Worm (Caenorhabditis elegans): ENCODE results near the gene F01D5.5.

Gene F01D5.5

DNA sequence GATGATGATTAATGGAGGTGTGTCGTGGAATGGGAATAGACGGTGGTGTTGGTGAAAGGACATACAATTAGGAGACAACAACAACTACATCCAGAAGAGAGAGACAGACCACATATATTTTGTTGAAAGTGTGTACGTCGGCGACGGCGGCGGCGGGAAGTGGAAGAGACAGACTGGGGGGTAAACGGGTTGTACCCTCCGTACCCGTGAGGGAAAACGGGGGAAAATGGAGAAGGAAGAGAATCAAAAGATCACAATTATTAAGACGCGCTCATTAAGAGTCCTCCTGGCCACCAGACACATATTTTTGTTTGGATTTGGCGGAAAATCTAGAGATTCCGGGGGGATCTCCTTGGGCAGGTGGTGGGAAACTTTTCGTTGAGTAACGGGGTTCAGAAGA is 44.4 kb upstream of the F01D5.5 start:
- TF ChIP-seq egl-44 (GFP tag; IDR thresholded peaks at IDR 0.05) (no peak), zfh-2 (GFP tag; conservative IDR thresholded peaks at IDR 0.05) (0 out of 2 replicates have a peak, but pooled peaks have one; percentile 40)

DNA sequence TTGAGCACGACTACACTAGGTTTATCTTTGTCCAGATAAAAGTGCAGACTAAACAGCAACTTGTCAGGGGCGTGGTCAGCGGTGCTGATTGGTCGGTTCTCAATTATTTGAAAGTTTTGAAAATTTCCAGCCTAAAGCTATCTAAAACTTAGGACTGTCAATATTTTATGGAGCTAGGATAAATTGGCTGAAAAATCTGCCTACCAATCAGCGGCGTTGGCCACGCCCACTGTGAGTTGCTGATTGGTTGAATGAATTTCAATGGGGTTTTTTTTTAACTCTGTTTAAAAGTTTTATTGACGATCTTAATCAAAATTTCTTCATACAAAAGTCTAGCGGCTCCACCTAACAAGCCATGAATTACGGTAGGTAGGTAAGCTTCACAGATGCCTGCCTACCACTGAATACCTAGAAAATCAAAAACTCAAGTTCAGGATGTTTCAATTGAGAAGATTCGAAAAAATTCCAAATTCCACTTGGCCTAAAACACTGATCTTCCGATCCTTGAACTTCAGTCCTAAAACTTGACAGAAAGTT is 43.9 kb upstream of the F01D5.5 start:
- TF ChIP-seq nfya-1 (tag; optimal IDR thresholded peaks at IDR 0.05; ENCODE audit: borderline replicate concordance, insufficient read depth): no peak
- no peak for TF ChIP-seq madf-6 (GFP tag; IDR thresholded peaks at IDR 0.05)
- no peak for TF ChIP-seq Y95B8A.8 (GFP tag; IDR thresholded peaks at IDR 0.05)
- no peak for TF ChIP-seq K11D2.4 (GFP tag; IDR thresholded peaks at IDR 0.05)
- TF ChIP-seq ceh-100 (GFP tag; IDR thresholded peaks at IDR 0.05): no peak
- TF ChIP-seq ztf-26 (tag; optimal IDR thresholded peaks at IDR 0.05): no peak
- TF ChIP-seq lag-1 (GFP tag; IDR thresholded peaks at IDR 0.05): no peak

DNA sequence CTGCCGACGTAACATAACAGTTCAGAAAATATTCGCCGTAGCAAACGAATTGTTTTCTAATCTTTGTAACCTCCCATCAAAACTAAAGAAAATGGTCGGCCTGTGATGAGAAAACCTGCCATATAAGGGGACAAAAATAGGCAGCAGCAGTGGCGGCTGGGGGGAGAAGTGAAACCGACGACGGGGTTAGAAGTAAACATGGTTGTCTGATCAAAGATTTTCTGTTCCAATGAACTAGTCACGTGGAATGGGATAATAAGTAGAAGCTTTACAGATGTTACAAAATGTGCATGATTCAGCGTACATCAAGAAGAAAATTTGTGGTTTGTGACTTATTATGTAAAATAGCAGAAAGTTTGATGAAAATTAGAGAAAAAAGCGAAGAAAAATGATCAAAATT is 43.1 kb upstream of the F01D5.5 start:
- TF ChIP-seq lin-26 (GFP tag; IDR thresholded peaks at IDR 0.05) (no peak), ekl-4 (GFP tag; IDR thresholded peaks at IDR 0.05) (no peak), rcor-1 (GFP tag; IDR thresholded peaks at IDR 0.05) (no peak), ceh-91 (GFP tag; IDR thresholded peaks at IDR 0.05) (no peak), madf-3 (GFP tag; IDR thresholded peaks at IDR 0.05) (no peak), nfya-1 (tag; optimal IDR thresholded peaks at IDR 0.05; ENCODE audit: borderline replicate concordance, insufficient read depth) (no peak), him-1 (tag; optimal IDR thresholded peaks at IDR 0.05) (no peak), unc-130 (GFP tag; optimal IDR thresholded peaks at IDR 0.05) (no peak), tbp1 (GFP tag; optimal IDR thresholded peaks at IDR 0.05) (no peak), snpc-3.4 (tag; optimal IDR thresholded peaks at IDR 0.05) (no peak), attf-5 (GFP tag; optimal IDR thresholded peaks at IDR 0.05) (no peak), F52B5.7 (tag; optimal IDR thresholded peaks at IDR 0.05) (no peak), rpc-1 (optimal IDR thresholded peaks at IDR 0.05) (no peak), rpc-1 (tag; optimal IDR thresholded peaks at IDR 0.05) (no peak), ceh-40 (GFP tag; IDR thresholded peaks at IDR 0.05) (no peak), hsf-1 (GFP tag; IDR thresholded peaks at IDR 0.05) (no peak), mes-4 (tag; optimal IDR thresholded peaks at IDR 0.05) (no peak), Y67H2A.10 (GFP tag; conservative IDR thresholded peaks at IDR 0.05) (no peak)

DNA sequence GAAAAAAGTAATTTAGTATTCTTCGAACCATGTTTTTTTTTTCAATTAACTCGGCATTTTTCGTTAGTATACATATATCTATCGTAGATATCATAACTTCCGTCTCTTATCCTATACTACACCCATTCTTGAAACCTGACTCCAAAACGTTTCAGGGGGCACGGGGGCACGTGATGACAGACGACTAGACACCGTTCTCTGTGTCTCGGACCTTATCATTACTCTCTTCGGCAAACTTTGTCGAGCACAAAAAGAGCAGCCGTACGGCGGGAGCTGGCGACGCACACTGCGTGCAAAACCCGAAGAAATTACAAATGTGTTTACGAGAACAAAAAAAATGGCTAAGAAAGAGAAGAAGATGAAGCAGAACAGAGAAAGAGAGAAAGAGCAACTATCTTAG is 42.1 kb upstream of the F01D5.5 start:
- TF ChIP-seq Y53G8AR.9 (GFP tag; conservative IDR thresholded peaks at IDR 0.05) (no peak), mes-4 (tag; optimal IDR thresholded peaks at IDR 0.05) (no peak), K11D2.4 (GFP tag; IDR thresholded peaks at IDR 0.05) (peak; percentile 50; the same call in 1 of the 2 replicates), nfyb-1 (GFP tag; IDR thresholded peaks at IDR 0.05) (peak; percentile 24; the same call in 1 of the 2 replicates), ama-1 (optimal IDR thresholded peaks at IDR 0.05) (no peak), ama-1 (GFP tag; optimal IDR thresholded peaks at IDR 0.05) (no peak), tbx-9 (tag; optimal IDR thresholded peaks at IDR 0.05; ENCODE audit: borderline replicate concordance) (no peak), bed-2 (GFP tag; IDR thresholded peaks at IDR 0.05) (no peak), xnd-1 (tag; optimal IDR thresholded peaks at IDR 0.05) (no peak), ceh-58 (GFP tag; IDR thresholded peaks at IDR 0.05) (no peak), madf-6 (GFP tag; IDR thresholded peaks at IDR 0.05) (no peak), ztf-18 (tag; optimal IDR thresholded peaks at IDR 0.05) (peak; percentile 12), athp-1 (tag; optimal IDR thresholded peaks at IDR 0.05) (no peak), ceh-27 (GFP tag; optimal IDR thresholded peaks at IDR 0.05) (no peak), snpc-4 (GFP tag; optimal IDR thresholded peaks at IDR 0.05) (peak; percentile 9), snpc-4 (tag; optimal IDR thresholded peaks at IDR 0.05) (peak; percentile 35 to 74 (median 46)), ceh-91 (GFP tag; IDR thresholded peaks at IDR 0.05) (no peak), lsl-1 (GFP tag; optimal IDR thresholded peaks at IDR 0.05) (no peak), F37B4.10 (GFP tag; IDR thresholded peaks at IDR 0.05) (no peak), C06A6.2 (GFP tag; conservative IDR thresholded peaks at IDR 0.05) (no peak; the same call in 1 of the 2 replicates), F57C9.4 (tag; optimal IDR thresholded peaks at IDR 0.05) (no peak), let-607 (tag; optimal IDR thresholded peaks at IDR 0.05) (peak in 1 of 2 experiments; percentile 62), ceh-79 (tag; optimal IDR thresholded peaks at IDR 0.05) (no peak), Y95B8A.8 (GFP tag; IDR thresholded peaks at IDR 0.05) (no peak)
